Fruit fly (Drosophila melanogaster): ENCODE data around the gene Vm26Aa.
A peak's percentile ranks its signal among the peaks of the same experiment; 100 is the strongest.

Gene Vm26Aa

DNA sequence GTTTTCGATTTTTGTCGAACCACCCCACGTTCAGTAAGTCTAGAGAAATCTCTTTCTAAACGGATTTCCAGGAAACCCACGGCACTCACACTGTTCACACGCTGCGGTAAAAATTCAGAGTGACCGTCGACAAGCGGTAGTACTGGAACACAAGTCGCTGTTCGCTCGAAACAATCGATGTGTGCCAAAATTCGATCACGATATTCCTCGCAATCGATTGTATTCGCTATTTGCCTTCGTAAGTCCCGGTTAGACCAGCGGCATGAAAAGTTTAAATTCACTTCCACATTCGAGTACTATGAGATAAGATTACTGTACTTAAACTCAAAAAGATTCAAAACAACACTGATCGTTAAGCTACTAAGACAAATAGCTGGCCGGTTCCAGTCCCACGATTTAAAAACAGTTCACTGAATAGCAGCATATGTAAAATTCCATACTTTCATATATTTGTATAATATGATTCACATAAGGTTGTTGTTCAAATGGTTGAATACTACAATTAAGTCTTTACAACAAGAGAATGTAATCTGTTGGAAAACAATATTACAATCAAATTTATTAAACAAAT, 20.8 kb upstream of the Vm26Aa start, which contains the start of gene chic (continued):
- TF ChIP-seq CG8119 (GFP tag; IDR thresholded peaks at IDR 0.05) (no peak), CG10669 (GFP tag; optimal IDR thresholded peaks at IDR 0.05) (no peak), CG16779 (tag; optimal IDR thresholded peaks at IDR 0.05) (no peak), eg (GFP tag; IDR thresholded peaks at IDR 0.05) (no peak), pdm3 (GFP tag; optimal IDR thresholded peaks at IDR 0.05) (peak; percentile 4), achi (GFP tag; optimal IDR thresholded peaks at IDR 0.05) (no peak), Hr39 (GFP tag; optimal IDR thresholded peaks at IDR 0.05) (peak; percentile 19), Lpt (GFP tag; optimal IDR thresholded peaks at IDR 0.05) (no peak), svp (GFP tag) (peak; percentile 48), CG6808 (GFP tag; optimal IDR thresholded peaks at IDR 0.05) (no peak), Eip75B (GFP tag; optimal IDR thresholded peaks at IDR 0.05) (no peak), CG34406 (GFP tag; optimal IDR thresholded peaks at IDR 0.05) (peak; percentile 2), cyc (GFP tag; optimal IDR thresholded peaks at IDR 0.05) (peak; percentile 1), CG11762 (GFP tag; optimal IDR thresholded peaks at IDR 0.05; ENCODE audit: insufficient read depth) (no peak), CG11902 (GFP tag; optimal IDR thresholded peaks at IDR 0.05) (no peak), acj6 (GFP tag; optimal IDR thresholded peaks at IDR 0.05) (no peak), OdsH (GFP tag; optimal IDR thresholded peaks at IDR 0.05) (no peak), CG11294 (GFP tag; IDR thresholded peaks at IDR 0.05) (no peak), Eip93F (GFP tag; optimal IDR thresholded peaks at IDR 0.05) (no peak), spab (GFP tag; optimal IDR thresholded peaks at IDR 0.05) (no peak), CG7368 (GFP tag; optimal IDR thresholded peaks at IDR 0.05) (no peak), lz (GFP tag; optimal IDR thresholded peaks at IDR 0.05) (no peak), fkh (GFP tag; optimal IDR thresholded peaks at IDR 0.05) (no peak), Sox15 (GFP tag; optimal IDR thresholded peaks at IDR 0.05) (no peak), CG9139 (GFP tag; optimal IDR thresholded peaks at IDR 0.05) (no peak), CG10631 (GFP tag; optimal IDR thresholded peaks at IDR 0.05) (no peak), CG3032 (tag; optimal IDR thresholded peaks at IDR 0.05) (no peak), CG6276 (GFP tag; optimal IDR thresholded peaks at IDR 0.05) (no peak), Sox102F (GFP tag; optimal IDR thresholded peaks at IDR 0.05) (peak; percentile 55), Gug (GFP tag; IDR thresholded peaks at IDR 0.05) (no peak), CG8632 (GFP tag; optimal IDR thresholded peaks at IDR 0.05) (no peak), net (GFP tag; optimal IDR thresholded peaks at IDR 0.05) (no peak), Smox (GFP tag; optimal IDR thresholded peaks at IDR 0.05) (peak; percentile 34), fd59A (GFP tag; optimal IDR thresholded peaks at IDR 0.05) (no peak), CG4318 (GFP tag; optimal IDR thresholded peaks at IDR 0.05) (no peak), CG6163 (GFP tag; IDR thresholded peaks at IDR 0.05) (no peak)

DNA sequence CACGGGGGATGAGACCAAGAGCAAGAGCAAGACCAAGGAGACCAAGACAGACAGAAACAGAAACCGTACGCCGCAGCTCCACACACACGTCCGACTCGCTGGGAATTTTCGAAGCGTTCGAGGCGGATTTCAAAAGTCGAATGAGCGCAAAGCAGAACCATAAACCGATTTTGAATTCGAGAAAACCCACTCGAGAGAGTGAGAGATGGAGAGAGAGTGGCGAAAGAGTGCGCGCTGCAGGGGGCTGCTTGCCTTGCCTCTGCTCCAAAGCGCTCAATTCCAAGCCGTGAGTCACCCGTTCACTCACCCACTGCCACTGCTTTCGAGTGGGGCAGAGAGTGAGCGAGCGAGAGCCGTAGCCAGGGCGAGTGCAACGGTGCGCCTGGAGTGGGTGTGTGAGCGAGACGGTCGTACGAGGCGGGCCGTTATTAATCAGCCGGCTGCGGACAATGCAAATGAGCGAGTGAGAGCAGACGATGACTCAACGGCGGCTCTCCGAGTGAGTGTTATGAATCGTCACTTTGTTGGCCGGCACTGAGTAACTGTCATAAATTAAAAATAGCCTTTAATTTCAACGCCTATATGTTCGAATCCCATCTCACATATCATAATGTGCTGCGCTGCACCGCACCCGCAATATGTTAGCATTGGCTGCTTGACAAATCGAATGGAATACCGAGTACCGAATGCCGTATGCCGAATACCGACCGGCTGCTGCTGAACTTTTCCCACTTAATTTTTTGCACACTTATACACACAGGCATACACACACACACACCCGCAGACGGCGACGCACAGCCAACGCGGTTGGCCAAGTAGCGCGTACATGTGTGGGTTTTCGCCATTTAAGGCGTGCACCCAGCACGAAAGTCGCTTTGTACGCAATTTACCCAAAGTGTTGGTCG, 20.1 kb upstream of the Vm26Aa start:
- TF ChIP-seq CG11294 (GFP tag; IDR thresholded peaks at IDR 0.05): no peak
- peak; percentile 63 for TF ChIP-seq CG16779 (tag; optimal IDR thresholded peaks at IDR 0.05)
- peak; percentile 45 for TF ChIP-seq CG1621 (tag; optimal IDR thresholded peaks at IDR 0.05)
- peak; percentile 41 for TF ChIP-seq Eip75B (GFP tag; optimal IDR thresholded peaks at IDR 0.05)
- peak; percentile 55 for TF ChIP-seq net (GFP tag; optimal IDR thresholded peaks at IDR 0.05)
- TF ChIP-seq dac (GFP tag; optimal IDR thresholded peaks at IDR 0.05): no peak
- peak; percentile 31 for TF ChIP-seq CG8632 (GFP tag; optimal IDR thresholded peaks at IDR 0.05)
- TF ChIP-seq ss (GFP tag; optimal IDR thresholded peaks at IDR 0.05): peak; percentile 48 to 67
- no peak for TF ChIP-seq CG10669 (GFP tag; optimal IDR thresholded peaks at IDR 0.05)
- no peak for TF ChIP-seq spab (GFP tag; optimal IDR thresholded peaks at IDR 0.05)
- no peak for TF ChIP-seq Sox15 (GFP tag; optimal IDR thresholded peaks at IDR 0.05)
- peak; percentile 14 for TF ChIP-seq CG6792 (GFP tag; optimal IDR thresholded peaks at IDR 0.05)
- peak; percentile 54 for TF ChIP-seq Met (GFP tag; optimal IDR thresholded peaks at IDR 0.05)
- TF ChIP-seq CG3032 (tag; optimal IDR thresholded peaks at IDR 0.05): peak; percentile 3
- TF ChIP-seq CG6854 (GFP tag; optimal IDR thresholded peaks at IDR 0.05): peak; percentile 77
- peak; percentile 49 for TF ChIP-seq esn (GFP tag; optimal IDR thresholded peaks at IDR 0.05)
- peak; percentile 61 for TF ChIP-seq CG6808 (GFP tag; optimal IDR thresholded peaks at IDR 0.05)
- peak; percentile 29 for TF ChIP-seq CG6276 (GFP tag; optimal IDR thresholded peaks at IDR 0.05)
- no peak for TF ChIP-seq CG11902 (GFP tag; optimal IDR thresholded peaks at IDR 0.05)
- TF ChIP-seq Smox (GFP tag; optimal IDR thresholded peaks at IDR 0.05): peak; percentile 6
- peak; percentile 11 for TF ChIP-seq achi (GFP tag; optimal IDR thresholded peaks at IDR 0.05)
- TF ChIP-seq Sox102F (GFP tag; optimal IDR thresholded peaks at IDR 0.05): peak; percentile 45
- TF ChIP-seq eg (GFP tag; IDR thresholded peaks at IDR 0.05): no peak
- TF ChIP-seq CG3919 (GFP tag; optimal IDR thresholded peaks at IDR 0.05): peak; percentile 52
- peak; percentile 70 for TF ChIP-seq vri (GFP tag; optimal IDR thresholded peaks at IDR 0.05)
- no peak for TF ChIP-seq Blimp-1 (GFP tag; optimal IDR thresholded peaks at IDR 0.05)
- TF ChIP-seq CG8319 (GFP tag; optimal IDR thresholded peaks at IDR 0.05): no peak

All from whole organism, prepupa.